Worm (Caenorhabditis elegans): ENCODE data around the gene F42G2.7.
A peak's percentile ranks its signal among the peaks of the same experiment; 100 is the strongest.

The F42G2.7 gene

DNA sequence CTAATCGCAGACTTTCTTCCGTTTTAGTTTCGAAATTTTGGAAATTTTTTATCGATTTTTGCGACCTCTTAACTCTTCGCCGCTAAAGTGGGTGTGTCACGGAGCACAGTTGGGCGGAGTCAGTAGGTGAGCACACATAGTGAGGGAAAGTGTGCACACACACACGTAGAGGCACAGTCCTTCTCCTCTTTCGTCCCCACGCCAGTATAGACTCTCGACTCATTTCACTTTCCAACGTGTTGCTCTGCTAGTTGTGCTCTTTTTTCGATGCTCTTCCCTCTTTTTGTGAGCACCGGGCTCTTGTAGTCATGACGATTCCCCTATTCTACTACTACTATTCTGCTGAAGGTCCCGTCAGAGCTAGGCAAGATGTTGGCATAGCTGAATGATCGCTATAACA lies 34.5 kb downstream of the F42G2.7 start (continued):
- no peak for TF ChIP-seq Y67H2A.10 (GFP tag; conservative IDR thresholded peaks at IDR 0.05)
- no peak for TF ChIP-seq tbx-9 (tag; optimal IDR thresholded peaks at IDR 0.05; ENCODE audit: borderline replicate concordance)
- TF ChIP-seq K12H6.12 (tag; optimal IDR thresholded peaks at IDR 0.05): no peak
- TF ChIP-seq ztf-18 (tag; optimal IDR thresholded peaks at IDR 0.05): no peak
- no peak for TF ChIP-seq lin-26 (GFP tag; IDR thresholded peaks at IDR 0.05)
- TF ChIP-seq egl-44 (GFP tag; IDR thresholded peaks at IDR 0.05): 0 out of 2 replicates have a peak, but pooled peaks have one; percentile 9
- TF ChIP-seq hlh-26 (GFP tag; conservative IDR thresholded peaks at IDR 0.05): no peak
- no peak for TF ChIP-seq mes-4 (tag; optimal IDR thresholded peaks at IDR 0.05)
- TF ChIP-seq ekl-4 (GFP tag; IDR thresholded peaks at IDR 0.05): no peak
- TF ChIP-seq ZK185.1 (tag; optimal IDR thresholded peaks at IDR 0.05; ENCODE audit: poor library complexity, severe bottlenecking): no peak
- no peak for TF ChIP-seq ztf-3 (GFP tag; optimal IDR thresholded peaks at IDR 0.05)
- peak; percentile 71 for TF ChIP-seq nhr-80 (tag; optimal IDR thresholded peaks at IDR 0.05)
- no peak for TF ChIP-seq Y79H2A.3 (GFP tag; conservative IDR thresholded peaks at IDR 0.05)

DNA sequence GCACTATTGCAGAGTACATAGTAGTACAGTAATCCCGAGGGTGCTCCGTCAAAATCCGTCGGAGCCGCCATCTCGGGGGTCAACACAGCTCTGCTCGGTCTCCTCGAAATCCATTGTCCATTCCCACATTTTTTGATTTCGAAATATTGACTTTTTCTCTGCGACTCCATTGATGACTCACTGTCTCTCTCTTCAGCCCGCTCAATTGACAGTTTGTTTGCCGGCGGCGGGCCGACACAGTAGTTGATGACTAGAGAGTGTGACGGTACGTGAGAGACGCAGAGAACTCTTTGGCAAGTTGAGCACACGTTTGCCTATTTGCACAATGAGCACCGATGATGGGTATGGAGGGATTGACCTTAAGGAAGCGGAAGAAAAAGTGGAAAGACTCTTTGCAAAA lies 36.9 kb downstream of the F42G2.7 start:
- no peak for TF ChIP-seq die-1 (tag; optimal IDR thresholded peaks at IDR 0.05)
- TF ChIP-seq mel-28 (tag; optimal IDR thresholded peaks at IDR 0.05; ENCODE audit: borderline replicate concordance): no peak
- TF ChIP-seq ets-4 (GFP tag; optimal IDR thresholded peaks at IDR 0.05): peak; percentile 32
- TF ChIP-seq nhr-179 (tag; optimal IDR thresholded peaks at IDR 0.05): no peak
- no peak for TF ChIP-seq lsy-27 (tag; optimal IDR thresholded peaks at IDR 0.05; ENCODE audit: borderline replicate concordance, insufficient read depth)
- no peak for TF ChIP-seq F57A8.1 (GFP tag; optimal IDR thresholded peaks at IDR 0.05)
- peak; percentile 1 for TF ChIP-seq madf-10 (tag; optimal IDR thresholded peaks at IDR 0.05)
- TF ChIP-seq attf-6 (GFP tag; IDR thresholded peaks at IDR 0.05): no peak
- no peak for TF ChIP-seq T07F8.4 (tag; optimal IDR thresholded peaks at IDR 0.05)
- TF ChIP-seq zim-3 (tag; optimal IDR thresholded peaks at IDR 0.05): no peak
- TF ChIP-seq let-607 (tag; optimal IDR thresholded peaks at IDR 0.05): peak in 1 of 2 experiments; percentile 48
- no peak for TF ChIP-seq mxl-1 (tag; optimal IDR thresholded peaks at IDR 0.05)
- no peak for TF ChIP-seq F52B5.7 (tag; optimal IDR thresholded peaks at IDR 0.05)
- no peak for TF ChIP-seq unc-130 (GFP tag; optimal IDR thresholded peaks at IDR 0.05)
- TF ChIP-seq aptf-2 (GFP tag; conservative IDR thresholded peaks at IDR 0.05): no peak
- no peak for TF ChIP-seq madf-3 (GFP tag; IDR thresholded peaks at IDR 0.05)
- TF ChIP-seq rec-8 (tag; optimal IDR thresholded peaks at IDR 0.05): no peak
- TF ChIP-seq chd-7 (tag; optimal IDR thresholded peaks at IDR 0.05): no peak
- no peak for TF ChIP-seq egl-18 (GFP tag; IDR thresholded peaks at IDR 0.05)
- TF ChIP-seq let-526 (GFP tag; IDR thresholded peaks at IDR 0.05): no peak
- no peak for TF ChIP-seq him-1 (tag; optimal IDR thresholded peaks at IDR 0.05)
- TF ChIP-seq rpc-1 (optimal IDR thresholded peaks at IDR 0.05): no peak
- no peak for TF ChIP-seq rpc-1 (tag; optimal IDR thresholded peaks at IDR 0.05)
- no peak for TF ChIP-seq ceh-40 (GFP tag; IDR thresholded peaks at IDR 0.05)
- no peak for TF ChIP-seq gei-17 (GFP tag; optimal IDR thresholded peaks at IDR 0.05)
- TF ChIP-seq D2030.7 (GFP tag; IDR thresholded peaks at IDR 0.05): no peak
- TF ChIP-seq somi-1 (GFP tag; optimal IDR thresholded peaks at IDR 0.05): no peak
- TF ChIP-seq B0035.1 (tag; optimal IDR thresholded peaks at IDR 0.05): no peak
- no peak for TF ChIP-seq F49E8.2 (tag; optimal IDR thresholded peaks at IDR 0.05; ENCODE audit: insufficient read depth)
- TF ChIP-seq hlh-12 (tag; optimal IDR thresholded peaks at IDR 0.05): no peak
- no peak for TF ChIP-seq cebp-2 (GFP tag; IDR thresholded peaks at IDR 0.05)
- TF ChIP-seq sdz-38 (tag; optimal IDR thresholded peaks at IDR 0.05): no peak
- no peak for TF ChIP-seq F39B2.1 (GFP tag; IDR thresholded peaks at IDR 0.05)
- no peak for TF ChIP-seq F57C9.4 (tag; optimal IDR thresholded peaks at IDR 0.05)
- TF ChIP-seq ztf-18 (tag; optimal IDR thresholded peaks at IDR 0.05): no peak
- no peak for TF ChIP-seq hrde-1 (tag; optimal IDR thresholded peaks at IDR 0.05; ENCODE audit: borderline replicate concordance)
- TF ChIP-seq F33H1.4 (GFP tag; IDR thresholded peaks at IDR 0.05): no peak

All from whole organism, young adult.